Worm (Caenorhabditis elegans) whole organism, L4 larva: ENCODE measurements around the gene unc-25.

Experiments
- F26F4.8 ChIP-seq: fragments of 200-800 bp; sonication (Bioruptor generic); conservative IDR thresholded peaks from 2 replicates; pipeline ENCODE4 v1.3.6; 2022; ENCODE audit warnings: missing genetic modification characterization, missing compliant biosample characterization
- F44E2.7 ChIP-seq: fragments of 200-800 bp; sonication (Bioruptor generic); IDR thresholded peaks from 2 replicates; pipeline ENCODE4 v2.1.2; 2022; ENCODE audit warnings: missing genetic modification characterization, missing compliant biosample characterization
- Y105C5A.15 ChIP-seq: fragments of 200-800 bp; sonication (Bioruptor generic); IDR thresholded peaks from 2 replicates; pipeline ENCODE4 v1.3.6; 2022; ENCODE audit warnings: missing genetic modification characterization, missing compliant biosample characterization
- Y75B8A.6 ChIP-seq: fragments of 200-800 bp; sonication (Bioruptor generic); IDR thresholded peaks from 2 replicates; pipeline ENCODE4 v1.3.6; 2022; ENCODE audit warnings: missing genetic modification reagents, missing genetic modification characterization, missing compliant biosample characterization
- ZK546.5 ChIP-seq, 2 experiments: sonication (generic microtip); optimal IDR thresholded peaks; 2 replicates each; lab custom pipeline; 2017; ENCODE audit warnings: missing biosample characterization in 2 of 2, missing genetic modification characterization in 2 of 2
- ama-1 ChIP-seq: fragments of 150-350 bp; optimal IDR thresholded peaks from 2 replicates; lab custom pipeline; 2014; ENCODE audit warnings: inconsistent platforms, mixed read lengths
- ceh-44 ChIP-seq: fragments of 200-800 bp; sonication (Bioruptor generic); IDR thresholded peaks from 2 replicates; pipeline ENCODE4 v1.3.6; 2022; ENCODE audit warnings: missing genetic modification reagents, missing genetic modification characterization, missing compliant biosample characterization
- ceh-62 ChIP-seq: sonication (generic microtip); optimal IDR thresholded peaks from 2 replicates; lab custom pipeline; 2017; ENCODE audit warnings: missing biosample characterization, missing genetic modification characterization
- ceh-82 ChIP-seq: sonication (generic microtip); optimal IDR thresholded peaks from 2 replicates; lab custom pipeline; 2017; ENCODE audit warnings: missing biosample characterization, missing genetic modification characterization
- ces-1 ChIP-seq: fragments of 150-350 bp; sonication (generic microtip); optimal IDR thresholded peaks from 4 replicates; lab custom pipeline; 2014; ENCODE audit warnings: missing biosample characterization, missing genetic modification reagents, missing genetic modification characterization
- ctbp-1 ChIP-seq: fragments of 200-800 bp; sonication (Bioruptor generic); IDR thresholded peaks from 2 replicates; pipeline ENCODE4 v1.3.6; 2022; ENCODE audit warnings: missing genetic modification reagents, missing genetic modification characterization, missing compliant biosample characterization
- daf-16 ChIP-seq, 3 experiments: sonication (generic microtip); optimal IDR thresholded peaks; 2 replicates each; lab custom pipeline; 2016 to 2017; ENCODE audit warnings: missing genetic modification characterization in 3 of 3, missing genetic modification reagents in 3 of 3, mild to moderate bottlenecking in 2 of 3, missing compliant biosample characterization in 2 of 3, missing biosample characterization in 1 of 3, moderate library complexity in 1 of 3
- dmd-8 ChIP-seq: fragments of 200-800 bp; sonication (Bioruptor generic); IDR thresholded peaks from 2 replicates; pipeline ENCODE4 v1.3.6; 2022; ENCODE audit warnings: missing genetic modification characterization, missing compliant biosample characterization
- dve-1 ChIP-seq: sonication (generic microtip); optimal IDR thresholded peaks from 2 replicates; lab custom pipeline; 2017; ENCODE audit warnings: antibody characterized with exemption, mild to moderate bottlenecking, missing genetic modification characterization, missing compliant biosample characterization; ENCODE audit not compliant: insufficient read depth
- gei-8 ChIP-seq: fragments of 200-800 bp; sonication (Bioruptor generic); optimal IDR thresholded peaks from 2 replicates; lab custom pipeline; 2018; ENCODE audit warnings: mild to moderate bottlenecking, missing genetic modification characterization, missing compliant biosample characterization
- hlh-11 ChIP-seq: fragments of 200-800 bp; sonication (Bioruptor generic); optimal IDR thresholded peaks from 2 replicates; lab custom pipeline; 2018; ENCODE audit warnings: mild to moderate bottlenecking, missing genetic modification characterization, missing compliant biosample characterization
- hlh-30 ChIP-seq: sonication (generic microtip); optimal IDR thresholded peaks from 2 replicates; lab custom pipeline; 2017; ENCODE audit warnings: antibody characterized with exemption, mild to moderate bottlenecking, missing genetic modification characterization, missing compliant biosample characterization; ENCODE audit not compliant: insufficient read depth
- jun-1 ChIP-seq: fragments of 150-350 bp; optimal IDR thresholded peaks from 2 replicates; lab custom pipeline; 2014; ENCODE audit warnings: missing biosample characterization, missing genetic modification reagents, missing genetic modification characterization
- lin-1 ChIP-seq: fragments of 200-800 bp; sonication (Bioruptor generic); IDR thresholded peaks from 2 replicates; pipeline ENCODE4 v1.3.6; 2022; ENCODE audit warnings: missing genetic modification reagents, missing genetic modification characterization, missing compliant biosample characterization
- lin-29 ChIP-seq: fragments of 200-800 bp; sonication (Bioruptor generic); IDR thresholded peaks from 2 replicates; pipeline ENCODE4 v1.3.6; 2022; ENCODE audit warnings: missing genetic modification reagents, missing genetic modification characterization, missing compliant biosample characterization
- lin-38 ChIP-seq: fragments of 200-800 bp; sonication (Bioruptor generic); IDR thresholded peaks from 2 replicates; pipeline ENCODE4 v1.3.6; 2022; ENCODE audit warnings: missing genetic modification reagents, missing genetic modification characterization, missing compliant biosample characterization
- lir-3 ChIP-seq: sonication (generic microtip); optimal IDR thresholded peaks from 2 replicates; lab custom pipeline; 2016; ENCODE audit warnings: mild to moderate bottlenecking, missing genetic modification characterization, missing compliant biosample characterization
- lsy-2 ChIP-seq, 2 experiments: fragments of 150-350 bp in 1 of 2; sonication (generic microtip) in 1 of 2; optimal IDR thresholded peaks; 2 replicates each; lab custom pipeline; 2014 to 2017; ENCODE audit warnings: missing biosample characterization in 2 of 2, missing genetic modification characterization in 2 of 2
- mdl-1 ChIP-seq, 2 experiments: fragments of 150-350 bp in 1 of 2; sonication (generic microtip) in 1 of 2; optimal IDR thresholded peaks; 2 replicates each; lab custom pipeline; 2014 to 2017; ENCODE audit warnings: missing biosample characterization in 2 of 2, missing genetic modification characterization in 2 of 2
- mes-2 ChIP-seq: sonication (generic microtip); optimal IDR thresholded peaks from 2 replicates; lab custom pipeline; 2016; ENCODE audit warnings: missing genotype, mild to moderate bottlenecking, missing genetic modification characterization, missing compliant biosample characterization; ENCODE audit not compliant: poor library complexity, severe bottlenecking
- nhr-10 ChIP-seq: fragments of 150-350 bp; optimal IDR thresholded peaks from 2 replicates; lab custom pipeline; 2014; ENCODE audit warnings: missing biosample characterization, missing genetic modification characterization
- nhr-237 ChIP-seq: sonication (generic microtip); optimal IDR thresholded peaks from 2 replicates; lab custom pipeline; 2017; ENCODE audit warnings: missing biosample characterization, missing genetic modification characterization
- nhr-25 ChIP-seq: sonication (generic microtip); optimal IDR thresholded peaks from 2 replicates; lab custom pipeline; 2017; ENCODE audit warnings: missing genetic modification characterization, mild to moderate bottlenecking, missing compliant biosample characterization, antibody characterized with exemption, moderate library complexity, borderline replicate concordance; ENCODE audit not compliant: insufficient read depth
- nhr-28 ChIP-seq: fragments of 150-350 bp; optimal IDR thresholded peaks from 2 replicates; lab custom pipeline; 2014; ENCODE audit warnings: missing biosample characterization, missing genetic modification characterization
- nhr-76 ChIP-seq: fragments of 150-350 bp; optimal IDR thresholded peaks from 2 replicates; lab custom pipeline; 2014; ENCODE audit warnings: missing biosample characterization, missing genetic modification characterization
- nhr-77 ChIP-seq: fragments of 150-350 bp; optimal IDR thresholded peaks from 2 replicates; lab custom pipeline; 2014; ENCODE audit warnings: missing biosample characterization, missing genetic modification characterization
- php-3 ChIP-seq: fragments of 200-800 bp; sonication (Bioruptor generic); IDR thresholded peaks from 2 replicates; pipeline ENCODE4 v1.3.6; 2022; ENCODE audit warnings: missing genetic modification reagents, missing genetic modification characterization, missing compliant biosample characterization
- saeg-2 ChIP-seq: fragments of 200-800 bp; sonication (Bioruptor generic); IDR thresholded peaks from 2 replicates; pipeline ENCODE4 v1.3.6; 2022; ENCODE audit warnings: missing genetic modification reagents, missing genetic modification characterization, missing compliant biosample characterization
- sdz-12 ChIP-seq: fragments of 200-800 bp; sonication (Bioruptor generic); optimal IDR thresholded peaks from 2 replicates; lab custom pipeline; 2018; ENCODE audit warnings: mild to moderate bottlenecking, missing genetic modification characterization, missing compliant biosample characterization
- set-16 ChIP-seq: fragments of 200-800 bp; sonication (Bioruptor generic); IDR thresholded peaks from 2 replicates; pipeline ENCODE4 v1.3.6; 2022; ENCODE audit warnings: missing genetic modification reagents, missing genetic modification characterization, missing compliant biosample characterization
- skn-1 ChIP-seq: fragments of 150-350 bp; optimal IDR thresholded peaks from 2 replicates; lab custom pipeline; 2014; ENCODE audit warnings: missing biosample characterization, missing genetic modification characterization
- snpc-4 ChIP-seq: fragments of 150-350 bp; optimal IDR thresholded peaks from 2 replicates; lab custom pipeline; 2014; ENCODE audit warnings: missing biosample characterization, missing genetic modification characterization
- spr-1 ChIP-seq: sonication (generic microtip); optimal IDR thresholded peaks from 2 replicates; lab custom pipeline; 2016; ENCODE audit warnings: mild to moderate bottlenecking, missing genetic modification characterization, missing compliant biosample characterization
- tag-97 ChIP-seq: fragments of 200-800 bp; sonication (Bioruptor generic); IDR thresholded peaks from 2 replicates; pipeline ENCODE4 v1.3.6; 2022; ENCODE audit warnings: missing genetic modification characterization, missing compliant biosample characterization
- tra-1 ChIP-seq: fragments of 200-800 bp; sonication (Bioruptor generic); IDR thresholded peaks from 2 replicates; pipeline ENCODE4 v1.3.6; 2022; ENCODE audit warnings: missing genetic modification reagents, missing genetic modification characterization, missing compliant biosample characterization
- unc-130 ChIP-seq: sonication (generic microtip); optimal IDR thresholded peaks from 2 replicates; lab custom pipeline; 2016; ENCODE audit warnings: missing genetic modification reagents, missing genetic modification characterization, missing compliant biosample characterization
- unc-39 ChIP-seq: sonication (generic microtip); optimal IDR thresholded peaks from 2 replicates; lab custom pipeline; 2017; ENCODE audit warnings: missing biosample characterization, missing genetic modification characterization
- unc-62 ChIP-seq, 3 experiments: fragments of 150-350 bp in 1 of 3; sonication (generic microtip); optimal IDR thresholded peaks in 2 of 3; peaks in 1 of 3; 1 replicate in 1 of 3; 2 replicates in 2 of 3; lab custom pipeline; 2014 to 2017; ENCODE audit warnings: missing biosample characterization in 3 of 3, missing genetic modification characterization in 3 of 3, missing genetic modification reagents in 3 of 3, missing genotype in 1 of 3
- zag-1 ChIP-seq: fragments of 150-350 bp; optimal IDR thresholded peaks from 2 replicates; lab custom pipeline; 2014; ENCODE audit warnings: missing biosample characterization, missing genetic modification characterization
- zfp-3 ChIP-seq: fragments of 200-800 bp; sonication (Bioruptor generic); conservative IDR thresholded peaks from 2 replicates; pipeline ENCODE4 v1.3.6; 2022; ENCODE audit warnings: missing genetic modification reagents, missing genetic modification characterization, missing compliant biosample characterization
- ztf-7 ChIP-seq: fragments of 150-350 bp; optimal IDR thresholded peaks from 2 replicates; lab custom pipeline; 2014; ENCODE audit warnings: missing biosample characterization, missing genetic modification characterization

unc-25 gene

ce11 chrIII:12967437-12968043 lies 25.1 kb downstream of the unc-25 start (continued):
- TF ChIP-seq mes-2 (tag; lab: Kevin White, UChicago): no peak
- no peak for TF ChIP-seq nhr-237 (tag; lab: Kevin White, UChicago)
- no peak for TF ChIP-seq ctbp-1
- TF ChIP-seq Y75B8A.6 (GFP tag; lab: Robert Waterston, UW): no peak
- no peak for TF ChIP-seq F44E2.7 (GFP tag; lab: Robert Waterston, UW)
- TF ChIP-seq gei-8 (GFP tag; lab: Kevin White, UChicago): no peak
- no peak for TF ChIP-seq spr-1 (tag; lab: Kevin White, UChicago)
- no peak for TF ChIP-seq nhr-76 (tag; lab: Kevin White, UChicago)
- no peak for TF ChIP-seq ceh-62
- no peak for TF ChIP-seq F26F4.8
- TF ChIP-seq jun-1 (tag; lab: Kevin White, UChicago): no peak
- peak; percentile 7; the same call in 1 of the 2 replicates for TF ChIP-seq lin-38 (GFP tag; lab: Robert Waterston, UW)
- TF ChIP-seq lin-29 (GFP tag; lab: Robert Waterston, UW): no peak
- no peak for TF ChIP-seq Y105C5A.15 (GFP tag; lab: Robert Waterston, UW)
- no peak for TF ChIP-seq saeg-2 (GFP tag; lab: Robert Waterston, UW)
- TF ChIP-seq unc-39 (tag; lab: Kevin White, UChicago): no peak
- TF ChIP-seq ztf-7 (tag; lab: Kevin White, UChicago): no peak
- no peak for TF ChIP-seq nhr-77 (tag; lab: Kevin White, UChicago)
- TF ChIP-seq nhr-10 (tag; lab: Kevin White, UChicago): no peak
- TF ChIP-seq ama-1 (lab: Kevin White, UChicago): no peak
- TF ChIP-seq ceh-82 (tag; lab: Kevin White, UChicago): no peak
- no peak for TF ChIP-seq ZK546.5 (tag; optimal IDR thresholded peaks at IDR 0.05; lab: Kevin White, UChicago)
- TF ChIP-seq zfp-3 (GFP tag; lab: Robert Waterston, UW): no peak
- no peak for TF ChIP-seq mdl-1 (tag; optimal IDR thresholded peaks at IDR 0.05; lab: Kevin White, UChicago)
- no peak for TF ChIP-seq zag-1

ce11 chrIII:12968330-12968729 lies 25.9 kb downstream of the unc-25 start:
- no peak for TF ChIP-seq tag-97 (GFP tag; lab: Robert Waterston, UW)
- TF ChIP-seq set-16 (GFP tag; lab: Robert Waterston, UW): peak; percentile 51

- no peak for TF ChIP-seq dmd-8 (GFP tag; lab: Robert Waterston, UW)
- TF ChIP-seq php-3 (GFP tag; lab: Robert Waterston, UW): no peak
- no peak for TF ChIP-seq sdz-12
- TF ChIP-seq ceh-44 (GFP tag; lab: Robert Waterston, UW): no peak
- TF ChIP-seq unc-62 (GFP tag; optimal IDR thresholded peaks at IDR 0.05 in 1 of 2; lab: Kevin White, UChicago): peak in 1 of 2 experiments; percentile 99
- no peak for TF ChIP-seq unc-62 (tag; optimal IDR thresholded peaks at IDR 0.05; lab: Kevin White, UChicago)
- no peak for TF ChIP-seq nhr-237 (tag; lab: Kevin White, UChicago)
- no peak for TF ChIP-seq tra-1 (GFP tag; lab: Robert Waterston, UW)
- TF ChIP-seq unc-39 (tag; lab: Kevin White, UChicago): no peak
- TF ChIP-seq snpc-4 (tag; lab: Kevin White, UChicago): no peak
- TF ChIP-seq ctbp-1: no peak
- TF ChIP-seq dve-1 (tag; lab: Kevin White, UChicago): peak; percentile 58
- peak in 1 of 2 experiments; percentile 82 for TF ChIP-seq lsy-2 (tag; optimal IDR thresholded peaks at IDR 0.05; lab: Kevin White, UChicago)
- TF ChIP-seq lir-3 (tag; lab: Kevin White, UChicago): no peak
- no peak for TF ChIP-seq lin-1 (GFP tag; lab: Robert Waterston, UW)
- no peak for TF ChIP-seq zag-1
- peak; percentile 39 for TF ChIP-seq hlh-11 (tag; lab: Kevin White, UChicago)
- no peak for TF ChIP-seq daf-16 (GFP tag; optimal IDR thresholded peaks at IDR 0.05; lab: Kevin White, UChicago)
- TF ChIP-seq daf-16 (tag; optimal IDR thresholded peaks at IDR 0.05; lab: Kevin White, UChicago): peak; percentile 43
- no peak for TF ChIP-seq skn-1
- peak; percentile 61 for TF ChIP-seq hlh-30 (tag; lab: Kevin White, UChicago)
- no peak for TF ChIP-seq ces-1 (GFP tag; lab: Kevin White, UChicago)
- no peak for TF ChIP-seq unc-130 (GFP tag; lab: Kevin White, UChicago)
- no peak for TF ChIP-seq nhr-25 (tag; lab: Kevin White, UChicago)
- peak; percentile 32 for TF ChIP-seq nhr-28 (tag; lab: Kevin White, UChicago)
Measured at ce11 chrIII:12971828-12972379, 29.5 kb downstream of the unc-25 start.
